Fruit fly (Drosophila melanogaster): Measurements from ENCODE around the gene Fum3.

The Fum3 gene

dm6 chr3L:11416495-11417272 lies 49.0 kb downstream of the Fum3 start (continued):
- TF ChIP-seq CG10267 (tag; optimal IDR thresholded peaks at IDR 0.05) (peak; percentile 45), CG4282 (GFP tag; optimal IDR thresholded peaks at IDR 0.05) (no peak), grau (tag; optimal IDR thresholded peaks at IDR 0.05) (peak; percentile 20), Sox100B (GFP tag; optimal IDR thresholded peaks at IDR 0.05) (peak; percentile 78), wek (GFP tag; optimal IDR thresholded peaks at IDR 0.05) (peak; percentile 63), Dip3 (GFP tag; optimal IDR thresholded peaks at IDR 0.05) (no peak), oc (tag; optimal IDR thresholded peaks at IDR 0.05) (peak; percentile 87), Bteb2 (GFP tag; optimal IDR thresholded peaks at IDR 0.05) (peak; percentile 12), sima (GFP tag; optimal IDR thresholded peaks at IDR 0.05) (no peak), Eip74EF (GFP tag; optimal IDR thresholded peaks at IDR 0.05) (peak in 1 of 2 experiments; percentile 48), CG17912 (GFP tag; optimal IDR thresholded peaks at IDR 0.05) (no peak), CG14050 (GFP tag; IDR thresholded peaks at IDR 0.05) (peak; percentile 76), CG8290 (GFP tag; optimal IDR thresholded peaks at IDR 0.05) (peak; percentile 69), CG8290 (tag; optimal IDR thresholded peaks at IDR 0.05) (peak; percentile 53 to 65), CG15514 (GFP tag; optimal IDR thresholded peaks at IDR 0.05) (peak; percentile 25), CG3995 (GFP tag; optimal IDR thresholded peaks at IDR 0.05) (no peak), repo (GFP tag; optimal IDR thresholded peaks at IDR 0.05) (peak; percentile 88), CG16813 (GFP tag; IDR thresholded peaks at IDR 0.05; ENCODE audit: partially characterized antibody) (no peak), dan (GFP tag; IDR thresholded peaks at IDR 0.05) (peak; percentile 81; the same call in 1 of the 2 replicates), ci (GFP tag; IDR thresholded peaks at IDR 0.05) (peak; percentile 98), CG11723 (GFP tag; optimal IDR thresholded peaks at IDR 0.05) (peak; percentile 61), mirr (GFP tag; optimal IDR thresholded peaks at IDR 0.05) (peak; percentile 39), Ets65A (GFP tag) (peak; percentile 96), sna (GFP tag; IDR thresholded peaks at IDR 0.05; ENCODE audit: partially characterized antibody) (no peak), shn (GFP tag; optimal IDR thresholded peaks at IDR 0.05) (peak; percentile 68), CG33557 (GFP tag; optimal IDR thresholded peaks at IDR 0.05) (peak; percentile 72), CrebB (tag; optimal IDR thresholded peaks at IDR 0.05) (peak; percentile 40), CG43689 (GFP tag; IDR thresholded peaks at IDR 0.05) (peak; percentile 82), fu2 (GFP tag; optimal IDR thresholded peaks at IDR 0.05) (peak; percentile 19), bowl (GFP tag; IDR thresholded peaks at IDR 0.05) (peak; percentile 83), nau (GFP tag; optimal IDR thresholded peaks at IDR 0.05) (peak; percentile 68), Blimp-1 (GFP tag; optimal IDR thresholded peaks at IDR 0.05) (peak; percentile 92), CG12071 (GFP tag; optimal IDR thresholded peaks at IDR 0.05) (peak; percentile 78), CG14860 (GFP tag; IDR thresholded peaks at IDR 0.05; ENCODE audit: partially characterized antibody) (no peak), hkb (optimal IDR thresholded peaks at IDR 0.05) (no peak), hkb (GFP tag; IDR thresholded peaks at IDR 0.05) (peak; percentile 94), PHDP (tag; optimal IDR thresholded peaks at IDR 0.05) (peak; percentile 72), dati (GFP tag; IDR thresholded peaks at IDR 0.05) (peak; percentile 93), CG34224 (GFP tag; IDR thresholded peaks at IDR 0.05; ENCODE audit: partially characterized antibody) (no peak), CG7271 (tag; optimal IDR thresholded peaks at IDR 0.05) (no peak), stwl (tag; optimal IDR thresholded peaks at IDR 0.05) (peak; percentile 16), ac (GFP tag; optimal IDR thresholded peaks at IDR 0.05) (peak; percentile 63), CG9437 (GFP tag; optimal IDR thresholded peaks at IDR 0.05) (peak; percentile 10), CG3407 (GFP tag; optimal IDR thresholded peaks at IDR 0.05) (peak; percentile 87), CG6813 (GFP tag; optimal IDR thresholded peaks at IDR 0.05) (peak; percentile 74), CG17568 (GFP tag; optimal IDR thresholded peaks at IDR 0.05) (peak; percentile 63), CG12769 (tag; optimal IDR thresholded peaks at IDR 0.05) (peak; percentile 73), CG6175 (GFP tag; IDR thresholded peaks at IDR 0.05) (peak; percentile 83), knrl (GFP tag; IDR thresholded peaks at IDR 0.05; ENCODE audit: partially characterized antibody) (no peak)

Measured in whole organism, embryonic.